Worm (Caenorhabditis elegans) whole organism, midembryonic: ENCODE results near the gene pcn-1.

ENCODE experiments used
- klf-2 ChIP-seq: fragments of 200-800 bp; sonication (Bioruptor generic); conservative IDR thresholded peaks from 2 replicates; pipeline ENCODE4 v1.3.6; 2022; ENCODE audit warnings: missing genetic modification reagents, missing genetic modification characterization, missing compliant biosample characterization
- tab-1 ChIP-seq: fragments of 200-800 bp; sonication (Bioruptor generic); IDR thresholded peaks from 2 replicates; pipeline ENCODE4 v1.3.6; 2022; ENCODE audit warnings: missing genetic modification characterization, missing compliant biosample characterization
- ztf-23 ChIP-seq: fragments of 200-800 bp; sonication (Bioruptor generic); IDR thresholded peaks from 2 replicates; pipeline ENCODE4 v1.3.6; 2022; ENCODE audit warnings: missing genetic modification reagents, missing genetic modification characterization, missing compliant biosample characterization

- TF ChIP-seq klf-2 (GFP tag; lab: Robert Waterston, UW) (no peak), tab-1 (no peak), ztf-23 (no peak)
These were observed 16.9 kb downstream of the pcn-1 start for ce11 chrIV:4032350-4032749.
